Worm (Caenorhabditis elegans): ENCODE measurements around the gene C53A5.13.

ce11 chrV:14532374-14532773 lies 14.3 kb upstream of the C53A5.13 start:
- TF ChIP-seq nhr-28 (tag; optimal IDR thresholded peaks at IDR 0.05) = no peak
- no peak for TF ChIP-seq snpc-4 (tag; optimal IDR thresholded peaks at IDR 0.05)
- no peak for TF ChIP-seq unc-39 (tag; optimal IDR thresholded peaks at IDR 0.05)
- TF ChIP-seq zip-8 (tag; optimal IDR thresholded peaks at IDR 0.05) = no peak
- no peak for TF ChIP-seq ces-1 (GFP tag; optimal IDR thresholded peaks at IDR 0.05)
- no peak for TF ChIP-seq ztf-11 (tag; optimal IDR thresholded peaks at IDR 0.05)
- TF ChIP-seq cnd-1 (tag; optimal IDR thresholded peaks at IDR 0.05) = no peak
- no peak for TF ChIP-seq lsy-2 (tag; optimal IDR thresholded peaks at IDR 0.05)
